Worm (Caenorhabditis elegans): ENCODE data around the gene nekl-4.

The nekl-4 gene

DNA sequence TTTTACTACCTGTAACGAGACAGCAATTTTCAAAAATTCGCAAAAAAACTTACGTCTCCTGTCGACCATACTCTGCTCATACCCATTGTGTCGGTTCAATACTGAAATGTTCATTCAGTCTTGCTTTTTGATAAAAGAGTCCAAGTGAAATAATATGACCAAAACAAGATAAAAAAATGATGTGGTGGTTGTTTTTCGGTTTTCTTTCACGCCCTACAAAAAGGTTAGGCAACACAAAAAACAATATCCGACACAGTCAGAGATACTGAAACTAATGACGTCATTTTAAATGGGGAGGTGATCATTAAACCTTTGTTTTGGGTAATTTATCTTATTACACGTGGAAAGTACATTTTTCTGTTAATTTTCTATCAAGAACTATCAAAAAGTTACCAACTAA, 22.2 kb downstream of the nekl-4 start, which contains the start of gene R02F2.8:
R02F2.8 (minus strand) TSS at position 101 of the 400 bp plus-strand sequence.
- TF ChIP-seq zip-2 (tag; optimal IDR thresholded peaks at IDR 0.05) (no peak), zag-1 (tag; optimal IDR thresholded peaks at IDR 0.05) (no peak), ceh-44 (GFP tag; IDR thresholded peaks at IDR 0.05) (no peak), unc-130 (GFP tag; optimal IDR thresholded peaks at IDR 0.05) (no peak), ceh-82 (tag; optimal IDR thresholded peaks at IDR 0.05) (no peak), egl-43 (GFP tag; IDR thresholded peaks at IDR 0.05) (no peak), nhr-10 (tag; optimal IDR thresholded peaks at IDR 0.05) (no peak), egl-27 (tag; optimal IDR thresholded peaks at IDR 0.05) (no peak), lin-39 (tag; optimal IDR thresholded peaks at IDR 0.05) (no peak), hlh-11 (tag; optimal IDR thresholded peaks at IDR 0.05) (no peak), dmd-8 (GFP tag; IDR thresholded peaks at IDR 0.05) (no peak), gei-8 (GFP tag; optimal IDR thresholded peaks at IDR 0.05) (no peak)

DNA sequence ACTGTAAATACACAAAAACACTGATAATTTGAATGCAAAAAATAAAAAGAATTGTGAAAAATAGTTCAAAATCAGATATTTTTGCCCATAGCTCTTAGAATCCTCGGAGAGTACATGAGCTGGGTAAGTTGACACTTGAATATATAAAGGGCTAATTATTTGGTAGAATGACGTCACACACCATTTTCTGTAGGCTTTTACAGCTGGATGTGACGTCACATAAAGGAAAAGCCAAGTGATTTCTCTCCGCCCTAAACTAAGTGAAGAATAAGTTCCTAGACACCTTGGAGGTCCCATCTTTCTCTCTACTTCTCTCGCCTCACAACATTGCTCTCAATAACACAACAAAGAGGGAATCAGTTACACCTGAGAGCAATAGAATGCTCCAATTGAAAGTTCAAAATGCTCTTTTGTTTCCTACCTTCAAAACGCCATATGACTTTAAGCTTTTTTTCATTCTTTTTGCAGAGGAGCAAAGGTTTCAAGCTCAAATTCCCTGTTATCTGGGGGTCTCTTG, 30.2 kb downstream of the nekl-4 start, which contains the start of gene osg-1:
osg-1 (plus strand) TSS at position 467 of the 517 bp plus-strand sequence.
- TF ChIP-seq lim-7 (GFP tag; IDR thresholded peaks at IDR 0.05) (no peak), zfp-2 (tag; optimal IDR thresholded peaks at IDR 0.05) (no peak), dmd-8 (GFP tag; IDR thresholded peaks at IDR 0.05) (no peak), nhr-48 (tag; optimal IDR thresholded peaks at IDR 0.05) (no peak), fkh-10 (GFP tag; optimal IDR thresholded peaks at IDR 0.05) (no peak), dpl-1 (GFP tag; optimal IDR thresholded peaks at IDR 0.05) (no peak), hlh-11 (tag; optimal IDR thresholded peaks at IDR 0.05) (no peak), madf-9 (GFP tag; conservative IDR thresholded peaks at IDR 0.05) (no peak)

DNA sequence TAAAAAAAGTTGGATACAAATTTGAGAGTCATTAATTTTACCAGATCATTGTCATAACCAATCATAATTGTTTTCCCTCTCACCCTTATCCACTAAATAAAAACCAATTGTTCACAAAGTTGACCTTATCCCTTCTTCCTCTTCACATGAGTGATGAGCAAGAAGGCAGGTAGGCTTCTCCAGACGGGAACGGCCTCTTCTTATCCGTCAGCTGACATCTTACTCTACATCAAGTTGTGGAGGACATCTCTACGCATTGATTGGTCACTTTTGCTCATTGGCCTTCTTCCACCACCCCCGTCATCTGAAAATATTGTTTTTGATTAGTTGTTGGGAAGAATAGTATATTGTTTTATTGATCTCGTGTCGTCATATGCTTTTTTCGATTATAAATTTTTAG, 31.0 kb downstream of the nekl-4 start:
- no peak for TF ChIP-seq cey-2 (tag; optimal IDR thresholded peaks at IDR 0.05; ENCODE audit: borderline replicate concordance, insufficient read depth)
- TF ChIP-seq saeg-2 (GFP tag; IDR thresholded peaks at IDR 0.05) = no peak
- no peak for TF ChIP-seq aly-2 (tag; optimal IDR thresholded peaks at IDR 0.05)
- no peak for TF ChIP-seq ctbp-1 (GFP tag; IDR thresholded peaks at IDR 0.05)
- TF ChIP-seq nhr-48 (tag; optimal IDR thresholded peaks at IDR 0.05) = no peak
- TF ChIP-seq fkh-10 (GFP tag; optimal IDR thresholded peaks at IDR 0.05) = no peak
- TF ChIP-seq lsy-2 (tag; optimal IDR thresholded peaks at IDR 0.05) = no peak
- no peak for TF ChIP-seq zag-1 (tag; optimal IDR thresholded peaks at IDR 0.05)
- no peak for TF ChIP-seq Y105C5A.15 (GFP tag; IDR thresholded peaks at IDR 0.05)
- no peak for TF ChIP-seq daf-8 (GFP tag; IDR thresholded peaks at IDR 0.05)
- TF ChIP-seq ama-1 (optimal IDR thresholded peaks at IDR 0.05) = no peak

DNA sequence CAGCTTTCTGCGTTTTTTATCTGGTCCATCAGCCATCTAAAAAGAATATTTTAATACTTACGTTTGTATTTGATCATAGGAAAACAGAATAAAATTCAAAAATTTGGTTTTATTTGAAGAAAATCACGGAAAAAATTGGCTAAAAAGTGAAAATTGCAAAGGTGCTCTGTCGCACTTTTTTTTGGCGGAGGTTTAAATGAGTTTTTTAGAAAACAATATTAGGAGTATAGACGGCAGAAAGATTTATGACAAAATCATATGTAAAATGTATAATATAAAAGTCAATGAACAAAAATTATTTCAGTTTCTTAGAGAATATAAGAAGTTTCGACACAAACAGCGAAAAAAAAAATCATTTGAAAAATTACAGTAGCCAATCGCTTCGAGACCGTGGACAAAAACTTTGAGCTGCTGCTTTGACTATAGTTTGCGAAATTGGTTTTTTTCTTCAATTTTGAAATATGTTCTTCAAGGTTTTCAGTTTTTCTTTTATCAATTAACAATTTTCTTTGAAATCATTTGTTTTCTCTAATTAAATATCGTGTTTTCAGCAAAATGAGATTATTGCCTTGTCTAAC, 33.5 kb downstream of the nekl-4 start, which contains the start of the genes R02F2.7 and R02F2.4:
R02F2.7 (minus strand) TSS at position 36 of the 578 bp plus-strand sequence.
R02F2.4 (plus strand) TSS at position 552 of the 578 bp plus-strand sequence.
- TF ChIP-seq unc-130 (GFP tag; optimal IDR thresholded peaks at IDR 0.05) (peak; percentile 22), pha-4 (GFP tag; IDR thresholded peaks at IDR 0.05) (no peak), pha-4 (tag; optimal IDR thresholded peaks at IDR 0.05) (no peak), dpl-1 (GFP tag; optimal IDR thresholded peaks at IDR 0.05) (peak; percentile 74), mes-2 (tag; optimal IDR thresholded peaks at IDR 0.05; ENCODE audit: poor library complexity, severe bottlenecking) (peak; percentile 41), nhr-48 (tag; optimal IDR thresholded peaks at IDR 0.05) (no peak)

DNA sequence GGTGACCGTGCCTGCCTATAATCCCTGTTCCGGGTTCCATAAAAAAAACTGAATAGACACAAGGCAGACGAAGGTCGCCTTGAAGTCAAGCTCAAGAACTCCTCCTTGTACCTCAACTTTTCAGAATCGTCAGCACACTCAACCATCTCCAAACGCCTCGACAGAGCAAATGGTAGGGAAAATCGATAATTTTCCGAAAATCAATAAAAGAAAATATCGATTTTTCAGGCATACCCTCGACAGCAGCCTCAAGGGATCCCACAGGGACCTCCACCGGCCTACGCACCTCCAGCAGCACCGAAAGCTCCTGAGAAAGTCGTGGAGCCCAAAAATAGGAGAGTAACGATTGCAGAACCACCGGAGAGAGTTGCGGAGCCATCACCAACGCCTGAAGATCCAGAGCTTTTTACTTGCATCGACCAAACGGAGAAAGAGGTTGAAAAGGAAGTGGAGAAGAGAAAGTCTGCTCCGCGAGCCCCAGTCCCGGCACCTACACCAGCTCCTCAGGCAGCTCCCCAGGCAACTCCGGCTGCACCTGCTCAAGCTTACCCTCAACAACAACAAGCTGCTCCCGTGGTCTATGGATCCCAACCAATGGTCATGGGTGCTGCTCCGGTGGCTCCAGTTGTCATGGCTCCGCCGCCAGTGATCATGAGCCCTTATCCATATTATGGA, 37.7 kb downstream of the nekl-4 start:
- 0 out of 2 replicates have a peak, but pooled peaks have one; percentile 9 for TF ChIP-seq hmg-1.1 (GFP tag; IDR thresholded peaks at IDR 0.05)
- TF ChIP-seq lim-7 (GFP tag; IDR thresholded peaks at IDR 0.05) = 0 out of 2 replicates have a peak, but pooled peaks have one; percentile 45
- peak; percentile 86 for TF ChIP-seq ceh-28 (tag; optimal IDR thresholded peaks at IDR 0.05)
- TF ChIP-seq set-16 (GFP tag; IDR thresholded peaks at IDR 0.05) = peak; percentile 91
- no peak for TF ChIP-seq zip-11 (GFP tag; IDR thresholded peaks at IDR 0.05)

Measured in whole organism, L4 larva.